Worm (Caenorhabditis elegans) whole organism, L2 larva: ENCODE measurements around the gene let-716.
A peak's percentile ranks its signal among the peaks of the same experiment; 100 is the strongest.

Experiments used
- C34F6.9 ChIP-seq: fragments of 150-350 bp; optimal IDR thresholded peaks from 2 replicates; lab custom pipeline; 2014; ENCODE audit warnings: missing biosample characterization, missing genetic modification characterization
- F13H6.1 ChIP-seq: sonication (generic microtip); optimal IDR thresholded peaks from 2 replicates; lab custom pipeline; 2016; ENCODE audit warnings: missing genetic modification characterization, missing compliant biosample characterization
- Y55F3AM.14 ChIP-seq: fragments of 200-800 bp; sonication (Bioruptor generic); optimal IDR thresholded peaks from 2 replicates; lab custom pipeline; 2018; ENCODE audit warnings: mild to moderate bottlenecking, missing genetic modification characterization, missing compliant biosample characterization
- ZK546.5 ChIP-seq: sonication (generic microtip); optimal IDR thresholded peaks from 2 replicates; lab custom pipeline; 2017; ENCODE audit warnings: missing biosample characterization, missing genetic modification characterization
- aly-2 ChIP-seq: fragments of 150-350 bp; optimal IDR thresholded peaks from 2 replicates; lab custom pipeline; 2014; ENCODE audit warnings: missing biosample characterization, missing genetic modification characterization
- ama-1 ChIP-seq: fragments of 150-350 bp; optimal IDR thresholded peaks from 2 replicates; lab custom pipeline; 2018; ENCODE audit warnings: inconsistent platforms
- blmp-1 ChIP-seq: sonication (generic microtip); optimal IDR thresholded peaks from 2 replicates; lab custom pipeline; 2017; ENCODE audit warnings: missing genetic modification characterization, mild to moderate bottlenecking, missing compliant biosample characterization, antibody characterized with exemption, moderate library complexity; ENCODE audit not compliant: insufficient read depth
- ceh-16 ChIP-seq: fragments of 150-350 bp; optimal IDR thresholded peaks from 2 replicates; lab custom pipeline; 2014; ENCODE audit warnings: missing biosample characterization, missing genetic modification characterization
- crh-2 ChIP-seq: sonication (generic microtip); optimal IDR thresholded peaks from 2 replicates; lab custom pipeline; 2017; ENCODE audit warnings: missing biosample characterization, missing genetic modification characterization
- dmd-4 ChIP-seq: sonication (generic microtip); optimal IDR thresholded peaks from 2 replicates; lab custom pipeline; 2017; ENCODE audit warnings: missing biosample characterization, missing genetic modification characterization
- egl-27 ChIP-seq: sonication (generic microtip); optimal IDR thresholded peaks from 3 replicates; lab custom pipeline; 2017; ENCODE audit warnings: missing biosample characterization, missing genetic modification reagents, missing genetic modification characterization
- fos-1 ChIP-seq: fragments of 150-350 bp; optimal IDR thresholded peaks from 2 replicates; lab custom pipeline; 2014; ENCODE audit warnings: missing biosample characterization, missing genetic modification characterization
- lin-11 ChIP-seq: fragments of 150-350 bp; sonication (generic microtip); optimal IDR thresholded peaks from 2 replicates; lab custom pipeline; 2014; ENCODE audit warnings: missing biosample characterization, missing genetic modification characterization, inconsistent platforms, mixed read lengths
- lsy-2 ChIP-seq, 2 experiments: fragments of 150-350 bp in 1 of 2; sonication (generic microtip) in 1 of 2; optimal IDR thresholded peaks; 2 replicates each; lab custom pipeline; 2014 to 2017; ENCODE audit warnings: missing biosample characterization in 2 of 2, missing genetic modification characterization in 2 of 2
- mab-5 ChIP-seq: fragments of 150-350 bp; optimal IDR thresholded peaks from 2 replicates; lab custom pipeline; 2014; ENCODE audit warnings: missing biosample characterization, missing genetic modification characterization
- mdl-1 ChIP-seq, 2 experiments: fragments of 150-350 bp in 1 of 2; sonication (generic microtip) in 1 of 2; optimal IDR thresholded peaks; 2 replicates each; lab custom pipeline; 2017; ENCODE audit warnings: missing biosample characterization in 2 of 2, missing genetic modification characterization in 2 of 2
- nhr-10 ChIP-seq: sonication (generic microtip); optimal IDR thresholded peaks from 2 replicates; lab custom pipeline; 2017; ENCODE audit warnings: missing biosample characterization, missing genetic modification characterization
- nhr-11 ChIP-seq: fragments of 150-350 bp; optimal IDR thresholded peaks from 2 replicates; lab custom pipeline; 2014; ENCODE audit warnings: missing biosample characterization, missing genetic modification characterization
- nhr-129 ChIP-seq: fragments of 150-350 bp; optimal IDR thresholded peaks from 2 replicates; lab custom pipeline; 2014; ENCODE audit warnings: missing biosample characterization, missing genetic modification characterization
- nhr-21 ChIP-seq: fragments of 150-350 bp; optimal IDR thresholded peaks from 2 replicates; lab custom pipeline; 2014; ENCODE audit warnings: missing biosample characterization, missing genetic modification characterization
- nhr-23 ChIP-seq: fragments of 150-350 bp; optimal IDR thresholded peaks from 2 replicates; lab custom pipeline; 2014; ENCODE audit warnings: missing biosample characterization, missing genetic modification reagents, missing genetic modification characterization
- nhr-25 ChIP-seq: fragments of 150-350 bp; sonication (generic microtip); optimal IDR thresholded peaks from 3 replicates; lab custom pipeline; 2014; ENCODE audit warnings: missing biosample characterization, missing genetic modification characterization
- nhr-6 ChIP-seq: fragments of 150-350 bp; optimal IDR thresholded peaks from 2 replicates; lab custom pipeline; 2014; ENCODE audit warnings: missing biosample characterization, missing genetic modification characterization
- sem-4 ChIP-seq: fragments of 150-350 bp; optimal IDR thresholded peaks from 2 replicates; lab custom pipeline; 2014; ENCODE audit warnings: missing biosample characterization, missing genetic modification reagents, missing genetic modification characterization
- skn-1 ChIP-seq: sonication (generic microtip); optimal IDR thresholded peaks from 2 replicates; lab custom pipeline; 2017; ENCODE audit warnings: missing biosample characterization, missing genetic modification characterization
- sma-3 ChIP-seq: sonication (generic microtip); optimal IDR thresholded peaks from 2 replicates; lab custom pipeline; 2016; ENCODE audit warnings: missing genetic modification reagents, missing genetic modification characterization, missing compliant biosample characterization
- sma-9 ChIP-seq, 2 experiments: fragments of 150-350 bp in 1 of 2; sonication (generic microtip) in 1 of 2; optimal IDR thresholded peaks; 2 replicates each; lab custom pipeline; 2014 to 2016; ENCODE audit warnings: missing genetic modification characterization in 2 of 2, mild to moderate bottlenecking in 1 of 2, missing biosample characterization in 1 of 2, missing compliant biosample characterization in 1 of 2, missing genetic modification reagents in 1 of 2, moderate library complexity in 1 of 2
- snpc-4 ChIP-seq: fragments of 150-350 bp; optimal IDR thresholded peaks from 2 replicates; lab custom pipeline; 2014; ENCODE audit warnings: missing biosample characterization, missing genetic modification characterization
- unc-39 ChIP-seq: fragments of 150-350 bp; optimal IDR thresholded peaks from 2 replicates; lab custom pipeline; 2014; ENCODE audit warnings: missing biosample characterization, missing genetic modification characterization
- unc-55 ChIP-seq: fragments of 150-350 bp; sonication (generic microtip); optimal IDR thresholded peaks from 3 replicates; lab custom pipeline; 2014; ENCODE audit warnings: missing biosample characterization, missing genetic modification reagents, missing genetic modification characterization
- ztf-1 ChIP-seq: fragments of 200-800 bp; sonication (Bioruptor generic); conservative IDR thresholded peaks from 2 replicates; pipeline ENCODE4 v1.3.6; 2022; ENCODE audit warnings: missing genetic modification characterization, missing compliant biosample characterization

let-716 gene

DNA sequence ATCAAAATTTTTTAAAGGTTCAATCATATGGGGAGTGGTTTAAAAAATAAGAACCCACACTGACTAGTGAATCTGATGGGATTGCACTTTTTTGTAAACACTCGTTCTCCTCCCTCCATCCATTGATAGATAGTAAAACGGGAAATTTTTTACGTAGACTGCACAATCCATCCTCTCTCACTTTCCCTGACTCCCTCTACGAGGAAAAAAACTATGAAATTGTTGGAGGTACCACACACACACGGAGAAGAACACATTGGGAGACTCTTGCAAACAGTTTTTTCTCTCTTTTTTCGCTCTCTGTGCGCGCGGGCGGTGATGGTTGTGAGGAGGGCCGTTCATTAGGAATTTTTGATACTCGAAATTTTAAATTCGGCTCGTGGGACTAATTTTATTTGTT, 28.0 kb upstream of the let-716 start:
- peak; percentile 65 for TF ChIP-seq unc-55 (GFP tag; lab: Kevin White, UChicago)
- peak; percentile 8 for TF ChIP-seq nhr-129 (tag; lab: Kevin White, UChicago)
- no peak for TF ChIP-seq ztf-1 (GFP tag; lab: Robert Waterston, UW)
- no peak for TF ChIP-seq lsy-2 (tag; optimal IDR thresholded peaks at IDR 0.05; lab: Kevin White, UChicago)

- no peak for TF ChIP-seq egl-27 (tag; lab: Kevin White, UChicago)
- TF ChIP-seq nhr-129 (tag; lab: Kevin White, UChicago), result peak; percentile 19
- TF ChIP-seq, all 48 proteins: peak for 1
Observed at ce11 chrIII:6356007-6356406, 27.3 kb upstream of the let-716 start.

- TF ChIP-seq dmd-4 (no peak), ZK546.5 (tag; lab: Kevin White, UChicago) (no peak), nhr-10 (tag; lab: Kevin White, UChicago) (no peak), nhr-6 (tag; lab: Kevin White, UChicago) (no peak), skn-1 (tag; lab: Kevin White, UChicago) (no peak), sem-4 (tag; lab: Kevin White, UChicago) (no peak), fos-1 (tag; lab: Kevin White, UChicago) (no peak), sma-9 (GFP tag; optimal IDR thresholded peaks at IDR 0.05; lab: Kevin White, UChicago) (no peak), sma-9 (tag; optimal IDR thresholded peaks at IDR 0.05; lab: Kevin White, UChicago) (no peak), crh-2 (tag; lab: Kevin White, UChicago) (no peak), snpc-4 (no peak), unc-39 (tag; lab: Kevin White, UChicago) (no peak), nhr-11 (no peak), nhr-21 (tag; lab: Kevin White, UChicago) (no peak), Y55F3AM.14 (no peak), F13H6.1 (tag; lab: Kevin White, UChicago) (no peak), egl-27 (tag; lab: Kevin White, UChicago) (no peak), sma-3 (GFP tag; lab: Kevin White, UChicago) (no peak), mdl-1 (tag; optimal IDR thresholded peaks at IDR 0.05; lab: Kevin White, UChicago) (no peak)
Observed at ce11 chrIII:6356764-6357163, 26.6 kb upstream of the let-716 start.

DNA sequence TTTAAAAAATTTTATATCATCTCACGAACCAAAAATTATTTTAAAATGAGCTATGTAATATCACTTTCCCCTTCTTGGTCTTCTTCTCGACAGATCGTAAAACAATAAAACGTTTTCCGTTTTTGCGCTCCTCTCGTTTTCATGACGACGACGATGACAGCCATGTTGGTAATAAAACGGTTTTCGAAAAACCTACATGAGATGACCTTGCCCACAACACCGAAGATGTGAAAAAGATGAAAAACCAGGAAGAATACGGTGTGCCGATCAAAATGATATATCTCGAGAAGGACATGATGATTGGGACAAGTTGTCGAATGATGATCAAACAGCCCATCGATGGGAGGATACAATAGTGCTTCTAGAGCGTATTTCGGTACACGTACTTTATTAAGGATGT, 24.6 kb upstream of the let-716 start:
- no peak for TF ChIP-seq lin-11
- no peak for TF ChIP-seq Y55F3AM.14
- TF ChIP-seq mab-5 (tag; lab: Kevin White, UChicago), result no peak
- TF ChIP-seq ceh-16 (tag; lab: Kevin White, UChicago), result peak; percentile 77
- TF ChIP-seq nhr-6 (tag; lab: Kevin White, UChicago), result peak; percentile 4
- peak; percentile 48 for TF ChIP-seq sma-9 (GFP tag; optimal IDR thresholded peaks at IDR 0.05; lab: Kevin White, UChicago)
- TF ChIP-seq sma-9 (tag; optimal IDR thresholded peaks at IDR 0.05; lab: Kevin White, UChicago), result no peak
- peak; percentile 15 for TF ChIP-seq nhr-25
- TF ChIP-seq unc-39 (tag; lab: Kevin White, UChicago), result no peak

ce11 chrIII:6359171-6359854, 24.0 kb upstream of the let-716 start:
- peak; percentile 86 for TF ChIP-seq blmp-1
- peak; percentile 2 for TF ChIP-seq sma-3 (GFP tag; lab: Kevin White, UChicago)
- peak; percentile 27 for TF ChIP-seq egl-27 (tag; lab: Kevin White, UChicago)
- peak; percentile 43 for TF ChIP-seq fos-1 (tag; lab: Kevin White, UChicago)
- TF ChIP-seq nhr-21 (tag; lab: Kevin White, UChicago), result peak; percentile 19
- no peak for TF ChIP-seq unc-55 (GFP tag; lab: Kevin White, UChicago)
- TF ChIP-seq lsy-2 (tag; optimal IDR thresholded peaks at IDR 0.05; lab: Kevin White, UChicago), result peak in 1 of 2 experiments; percentile 22
- TF ChIP-seq sma-9 (GFP tag; optimal IDR thresholded peaks at IDR 0.05; lab: Kevin White, UChicago), result peak; percentile 33
- no peak for TF ChIP-seq sma-9 (tag; optimal IDR thresholded peaks at IDR 0.05; lab: Kevin White, UChicago)
- TF ChIP-seq nhr-129 (tag; lab: Kevin White, UChicago), result peak; percentile 76
- TF ChIP-seq ama-1, result peak; percentile 14
- TF ChIP-seq aly-2 (tag; lab: Kevin White, UChicago), result no peak
- no peak for TF ChIP-seq C34F6.9
- TF ChIP-seq nhr-23, result no peak
- TF ChIP-seq, all 48 proteins: peak for 9
